Worm (Caenorhabditis elegans) whole organism, L1 larva: ENCODE results near the gene zip-8.

Source experiments
- C16A3.4 ChIP-seq: fragments of 150-350 bp; optimal IDR thresholded peaks from 2 replicates; lab custom pipeline; 2014; ENCODE audit warnings: missing biosample characterization, missing genetic modification characterization
- F16B12.6 ChIP-seq: fragments of 150-350 bp; optimal IDR thresholded peaks from 2 replicates; lab custom pipeline; 2014; ENCODE audit warnings: missing biosample characterization, missing genetic modification characterization
- Y116A8C.19 ChIP-seq: sonication (generic microtip); optimal IDR thresholded peaks from 2 replicates; lab custom pipeline; 2016; ENCODE audit warnings: missing compliant biosample characterization, missing genetic modification characterization, borderline replicate concordance
- aha-1 ChIP-seq: fragments of 150-350 bp; optimal IDR thresholded peaks from 2 replicates; lab custom pipeline; 2014; ENCODE audit warnings: missing biosample characterization, missing genetic modification characterization
- ama-1 ChIP-seq: fragments of 150-350 bp; optimal IDR thresholded peaks from 2 replicates; lab custom pipeline; 2014
- blmp-1 ChIP-seq: fragments of 150-350 bp; optimal IDR thresholded peaks from 2 replicates; lab custom pipeline; 2014; ENCODE audit warnings: missing biosample characterization, missing genetic modification characterization
- ceh-88 ChIP-seq: fragments of 200-800 bp; sonication (Bioruptor generic); IDR thresholded peaks from 2 replicates; pipeline ENCODE4 v1.3.6; 2022; ENCODE audit warnings: missing genetic modification characterization, missing compliant biosample characterization
- dpl-1 ChIP-seq, 3 experiments: fragments of 150-350 bp in 2 of 3; sonication (generic microtip) in 1 of 3; optimal IDR thresholded peaks; 2 replicates each; lab custom pipeline; 2014 to 2017; ENCODE audit warnings: missing biosample characterization in 3 of 3, missing genetic modification characterization in 3 of 3, missing genetic modification reagents in 3 of 3
- dsc-1 ChIP-seq: sonication (generic microtip); optimal IDR thresholded peaks from 2 replicates; lab custom pipeline; 2016; ENCODE audit warnings: mild to moderate bottlenecking, missing genetic modification characterization, missing compliant biosample characterization
- efl-1 ChIP-seq, 4 experiments: fragments of 150-350 bp; optimal IDR thresholded peaks in 3 of 4; peaks in 1 of 4; 1 replicate in 1 of 4; 2 replicates in 3 of 4; lab custom pipeline; 2014; ENCODE audit warnings: missing biosample characterization in 2 of 4, missing genetic modification characterization in 2 of 4, missing genetic modification reagents in 2 of 4
- egl-13 ChIP-seq: sonication (generic microtip); optimal IDR thresholded peaks from 2 replicates; lab custom pipeline; 2016; ENCODE audit warnings: missing genotype, missing genetic modification reagents, missing genetic modification characterization, missing compliant biosample characterization
- elt-2 ChIP-seq: sonication (generic microtip); optimal IDR thresholded peaks from 2 replicates; lab custom pipeline; 2016; ENCODE audit warnings: missing genetic modification characterization, mild to moderate bottlenecking, inconsistent platforms, missing compliant biosample characterization, missing genetic modification reagents
- elt-3 ChIP-seq, 6 experiments: fragments of 150-350 bp in 1 of 6; sonication (generic microtip); optimal IDR thresholded peaks; 2 replicates each; lab custom pipeline; 2017 to 2018; ENCODE audit warnings: missing biosample characterization in 6 of 6, missing genetic modification characterization in 6 of 6, inconsistent platforms in 1 of 6
- ets-5 ChIP-seq: fragments of 200-800 bp; sonication (Bioruptor generic); IDR thresholded peaks from 2 replicates; pipeline ENCODE4 v1.3.6; 2022; ENCODE audit warnings: missing genetic modification characterization, missing compliant biosample characterization
- hlh-4 ChIP-seq: sonication (generic microtip); optimal IDR thresholded peaks from 2 replicates; lab custom pipeline; 2016; ENCODE audit warnings: mild to moderate bottlenecking, missing genetic modification characterization, missing compliant biosample characterization
- hpl-2 ChIP-seq: fragments of 150-350 bp; optimal IDR thresholded peaks from 2 replicates; lab custom pipeline; 2014; ENCODE audit warnings: missing biosample characterization, missing genetic modification reagents, missing genetic modification characterization
- irx-1 ChIP-seq: sonication (generic microtip); optimal IDR thresholded peaks from 2 replicates; lab custom pipeline; 2016; ENCODE audit warnings: missing genetic modification characterization, missing compliant biosample characterization
- jun-1 ChIP-seq: fragments of 150-350 bp; optimal IDR thresholded peaks from 2 replicates; lab custom pipeline; 2014; ENCODE audit warnings: missing biosample characterization, missing genetic modification reagents, missing genetic modification characterization
- lin-13 ChIP-seq: fragments of 150-350 bp; optimal IDR thresholded peaks from 2 replicates; lab custom pipeline; 2014; ENCODE audit warnings: missing biosample characterization, missing genetic modification reagents, missing genetic modification characterization
- lin-14 ChIP-seq: fragments of 200-800 bp; sonication (Bioruptor generic); optimal IDR thresholded peaks from 2 replicates; lab custom pipeline; 2018; ENCODE audit warnings: mild to moderate bottlenecking, missing genetic modification characterization, moderate library complexity, missing compliant biosample characterization
- lin-15B ChIP-seq: fragments of 150-350 bp; sonication (generic microtip); optimal IDR thresholded peaks from 3 replicates; lab custom pipeline; 2014; ENCODE audit warnings: missing biosample characterization, missing genetic modification characterization
- lin-35 ChIP-seq, 2 experiments: fragments of 150-350 bp; optimal IDR thresholded peaks; 2 replicates each; lab custom pipeline; 2014; ENCODE audit warnings: missing biosample characterization in 2 of 2, missing genetic modification characterization in 2 of 2, missing genetic modification reagents in 2 of 2
- lsy-2 ChIP-seq, 2 experiments: fragments of 150-350 bp; optimal IDR thresholded peaks; 2 replicates each; lab custom pipeline; 2014; ENCODE audit warnings: missing biosample characterization in 2 of 2, missing genetic modification characterization in 2 of 2
- mab-9 ChIP-seq: fragments of 200-800 bp; sonication (Bioruptor generic); IDR thresholded peaks from 2 replicates; pipeline ENCODE4 v1.3.6; 2022; ENCODE audit warnings: missing genetic modification reagents, missing genetic modification characterization, missing compliant biosample characterization
- mdl-1 ChIP-seq, 2 experiments: fragments of 150-350 bp; optimal IDR thresholded peaks; 2 replicates each; lab custom pipeline; 2014 to 2017; ENCODE audit warnings: missing biosample characterization in 2 of 2, missing genetic modification characterization in 2 of 2, inconsistent platforms in 1 of 2
- mef-2 ChIP-seq: fragments of 150-350 bp; optimal IDR thresholded peaks from 2 replicates; lab custom pipeline; 2014; ENCODE audit warnings: missing biosample characterization, missing genetic modification characterization
- mep-1 ChIP-seq: fragments of 150-350 bp; optimal IDR thresholded peaks from 2 replicates; lab custom pipeline; 2014; ENCODE audit warnings: missing biosample characterization, missing genetic modification characterization
- nhr-19 ChIP-seq: fragments of 200-800 bp; sonication (Bioruptor generic); conservative IDR thresholded peaks from 2 replicates; pipeline ENCODE4 v1.3.6; 2022; ENCODE audit warnings: missing genetic modification characterization, missing compliant biosample characterization
- nhr-20 ChIP-seq: sonication (generic microtip); optimal IDR thresholded peaks from 2 replicates; lab custom pipeline; 2016; ENCODE audit warnings: mild to moderate bottlenecking, missing genetic modification characterization, missing compliant biosample characterization
- nhr-237 ChIP-seq: fragments of 150-350 bp; optimal IDR thresholded peaks from 2 replicates; lab custom pipeline; 2014; ENCODE audit warnings: missing biosample characterization, missing genetic modification characterization
- nhr-28 ChIP-seq: fragments of 150-350 bp; optimal IDR thresholded peaks from 2 replicates; lab custom pipeline; 2014; ENCODE audit warnings: missing biosample characterization, missing genetic modification characterization
- nhr-47 ChIP-seq: sonication (generic microtip); optimal IDR thresholded peaks from 2 replicates; lab custom pipeline; 2016; ENCODE audit warnings: mild to moderate bottlenecking, missing genetic modification characterization, moderate library complexity, missing compliant biosample characterization
- nhr-71 ChIP-seq: sonication (generic microtip); optimal IDR thresholded peaks from 2 replicates; lab custom pipeline; 2016; ENCODE audit warnings: mild to moderate bottlenecking, missing genetic modification characterization, moderate library complexity, missing compliant biosample characterization
- nhr-85 ChIP-seq: sonication (generic microtip); peaks from one replicate; lab custom pipeline; 2016; ENCODE audit warnings: missing genetic modification characterization, inconsistent platforms, missing compliant biosample characterization
- pag-3 ChIP-seq: sonication (generic microtip); optimal IDR thresholded peaks from 2 replicates; lab custom pipeline; 2017; ENCODE audit warnings: missing genetic modification characterization, mild to moderate bottlenecking, missing compliant biosample characterization, antibody characterized with exemption, borderline replicate concordance; ENCODE audit not compliant: insufficient read depth
- rnt-1 ChIP-seq: sonication (generic microtip); optimal IDR thresholded peaks from 2 replicates; lab custom pipeline; 2016; ENCODE audit warnings: mild to moderate bottlenecking, missing genetic modification characterization, moderate library complexity, missing compliant biosample characterization
- skn-1 ChIP-seq: fragments of 150-350 bp; optimal IDR thresholded peaks from 2 replicates; lab custom pipeline; 2014; ENCODE audit warnings: missing biosample characterization, missing genetic modification characterization
- snpc-4 ChIP-seq: fragments of 150-350 bp; optimal IDR thresholded peaks from 2 replicates; lab custom pipeline; 2014; ENCODE audit warnings: missing biosample characterization, missing genetic modification characterization
- snu-23 ChIP-seq: sonication (generic microtip); optimal IDR thresholded peaks from 2 replicates; lab custom pipeline; 2016; ENCODE audit warnings: missing genetic modification characterization, missing compliant biosample characterization
- sup-37 ChIP-seq: fragments of 200-800 bp; sonication (Bioruptor generic); optimal IDR thresholded peaks from 2 replicates; lab custom pipeline; 2018; ENCODE audit warnings: mild to moderate bottlenecking, missing genetic modification characterization, missing compliant biosample characterization
- swsn-7 ChIP-seq: sonication (generic microtip); optimal IDR thresholded peaks from 2 replicates; lab custom pipeline; 2016; ENCODE audit warnings: missing genetic modification characterization, missing compliant biosample characterization
- tlp-1 ChIP-seq: fragments of 150-350 bp; optimal IDR thresholded peaks from 2 replicates; lab custom pipeline; 2014; ENCODE audit warnings: missing biosample characterization, missing genetic modification characterization
- unc-130 ChIP-seq: fragments of 150-350 bp; optimal IDR thresholded peaks from 2 replicates; lab custom pipeline; 2017; ENCODE audit warnings: missing biosample characterization, missing genetic modification characterization, inconsistent platforms
- unc-30 ChIP-seq: sonication (generic microtip); optimal IDR thresholded peaks from 2 replicates; lab custom pipeline; 2017; ENCODE audit warnings: missing biosample characterization, missing genetic modification characterization
- unc-62 ChIP-seq: fragments of 150-350 bp; optimal IDR thresholded peaks from 2 replicates; lab custom pipeline; 2014; ENCODE audit warnings: missing biosample characterization, missing genetic modification reagents, missing genetic modification characterization
- unc-86 ChIP-seq: sonication (generic microtip); optimal IDR thresholded peaks from 2 replicates; lab custom pipeline; 2016; ENCODE audit warnings: missing genetic modification characterization, missing compliant biosample characterization
- xbp-1 ChIP-seq: sonication (generic microtip); optimal IDR thresholded peaks from 2 replicates; lab custom pipeline; 2016; ENCODE audit warnings: missing genetic modification characterization, missing compliant biosample characterization
- ztf-4 ChIP-seq: fragments of 150-350 bp; optimal IDR thresholded peaks from 2 replicates; lab custom pipeline; 2014; ENCODE audit warnings: missing biosample characterization, missing genetic modification characterization

zip-8 gene

DNA sequence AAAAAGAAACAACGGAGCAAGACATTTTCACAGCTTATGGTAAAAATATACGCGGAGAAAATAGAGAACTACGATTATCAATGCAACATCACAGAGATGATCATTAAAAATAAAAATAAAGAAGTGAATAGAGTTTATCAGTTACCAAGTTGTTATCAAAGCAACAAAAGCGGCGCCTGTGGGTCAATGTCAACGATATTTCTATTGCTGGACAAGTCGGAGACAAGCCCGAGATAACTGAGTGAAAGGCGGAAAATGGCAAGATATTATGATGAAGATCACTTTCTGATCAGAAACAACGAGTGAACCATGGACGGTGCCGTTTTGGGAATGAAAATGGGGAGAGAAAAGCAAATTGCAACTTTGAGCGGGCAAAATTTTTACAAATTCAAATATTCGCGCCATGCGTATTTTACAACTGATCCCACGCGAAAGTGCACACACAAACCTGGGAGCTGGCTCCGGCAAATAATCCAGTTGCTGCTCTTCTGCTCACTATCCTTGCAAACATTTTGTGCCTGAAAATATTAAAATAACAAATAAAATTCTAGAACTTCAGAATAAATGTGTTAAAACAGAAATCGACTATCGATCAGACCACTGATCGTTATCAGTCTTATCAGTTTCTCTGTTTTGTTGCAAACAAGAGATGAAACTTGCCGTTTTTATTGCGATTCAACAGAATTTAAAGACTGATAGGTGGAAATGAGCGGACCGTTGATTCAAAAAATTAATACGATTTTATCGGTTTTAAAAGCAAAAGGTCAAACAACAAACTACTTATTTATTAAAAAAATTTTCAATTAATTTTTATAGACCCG, 36.2 kb upstream of the zip-8 start, which contains the start of gene mel-32 (continued):
- TF ChIP-seq elt-2 (tag; lab: Kevin White, UChicago) (peak; percentile 51), nhr-237 (tag; lab: Kevin White, UChicago) (no peak), lin-13 (peak; percentile 1), blmp-1 (peak; percentile 84), nhr-85 (tag; lab: Kevin White, UChicago) (peak; percentile 12), nhr-47 (peak; percentile 20)

ce11 chrIII:6444335-6444734, 34.4 kb upstream of the zip-8 start, which contains the start of gene C05D11.13:
Gene C05D11.13 (minus strand): TSS chrIII:6444586.
- TF ChIP-seq dpl-1 (GFP tag; optimal IDR thresholded peaks at IDR 0.05; lab: Kevin White, UChicago) (peak in 2 of 3 experiments; percentile 9 to 47), aha-1 (tag; lab: Kevin White, UChicago) (no peak), C16A3.4 (peak; percentile 34), blmp-1 (peak; percentile 53), hlh-4 (tag; lab: Kevin White, UChicago) (no peak), ama-1 (peak; percentile 65), mep-1 (tag; lab: Kevin White, UChicago) (peak; percentile 78), swsn-7 (tag; lab: Kevin White, UChicago) (no peak), irx-1 (tag; lab: Kevin White, UChicago) (peak; percentile 17), jun-1 (tag; lab: Kevin White, UChicago) (peak; percentile 8), Y116A8C.19 (tag; lab: Kevin White, UChicago) (no peak), nhr-20 (tag; lab: Kevin White, UChicago) (peak; percentile 34), lin-35 (GFP tag; optimal IDR thresholded peaks at IDR 0.05; lab: Kevin White, UChicago) (peak; percentile 24 to 54), mab-9 (GFP tag; lab: Robert Waterston, UW) (no peak), dsc-1 (no peak), mdl-1 (tag; optimal IDR thresholded peaks at IDR 0.05; lab: Kevin White, UChicago) (peak in 1 of 2 experiments; percentile 23), pag-3 (tag; lab: Kevin White, UChicago) (no peak), nhr-85 (tag; lab: Kevin White, UChicago) (peak; percentile 11), sup-37 (GFP tag; lab: Kevin White, UChicago) (no peak), lin-15B (tag; lab: Kevin White, UChicago) (no peak), unc-130 (tag; lab: Kevin White, UChicago) (peak; percentile 68), efl-1 (optimal IDR thresholded peaks at IDR 0.05; lab: Kevin White, UChicago) (peak; percentile 25 to 52), efl-1 (GFP tag; optimal IDR thresholded peaks at IDR 0.05 in 1 of 2; lab: Kevin White, UChicago) (peak; percentile 11 to 13), snu-23 (peak; percentile 56), ets-5 (GFP tag; lab: Robert Waterston, UW) (no peak), nhr-28 (tag; lab: Kevin White, UChicago) (no peak), unc-30 (no peak), ztf-4 (no peak), mef-2 (no peak), unc-86 (tag; lab: Kevin White, UChicago) (no peak), unc-62 (GFP tag; lab: Kevin White, UChicago) (no peak), egl-13 (tag; lab: Kevin White, UChicago) (no peak), snpc-4 (no peak), nhr-71 (tag; lab: Kevin White, UChicago) (peak; percentile 50), nhr-19 (GFP tag; lab: Robert Waterston, UW) (0 out of 2 replicates have a peak, but pooled peaks have one; percentile 3), skn-1 (no peak), F16B12.6 (tag; lab: Kevin White, UChicago) (peak; percentile 11), tlp-1 (tag; lab: Kevin White, UChicago) (no peak), xbp-1 (tag; lab: Kevin White, UChicago) (peak; percentile 9), elt-3 (tag; optimal IDR thresholded peaks at IDR 0.05; lab: Kevin White, UChicago) (peak in 1 of 6 experiments; percentile 16), rnt-1 (tag; lab: Kevin White, UChicago) (peak; percentile 26), hpl-2 (GFP tag; lab: Kevin White, UChicago) (no peak), lin-14 (GFP tag; lab: Kevin White, UChicago) (peak; percentile 62), ceh-88 (GFP tag; lab: Robert Waterston, UW) (no peak), lsy-2 (tag; optimal IDR thresholded peaks at IDR 0.05; lab: Kevin White, UChicago) (peak; percentile 49 to 87), elt-2 (tag; lab: Kevin White, UChicago) (no peak)
